Fruit fly (Drosophila melanogaster): Measurements from ENCODE around the gene tHMG2.

tHMG2 gene

dm6 chr3R:22515384-22515783 is 22.6 kb downstream of the tHMG2 start:
- TF ChIP-seq Sin3A (optimal IDR thresholded peaks at IDR 0.05) (no peak), Myc (optimal IDR thresholded peaks at IDR 0.05) (no peak), psq (optimal IDR thresholded peaks at IDR 0.05) (no peak), insv (optimal IDR thresholded peaks at IDR 0.05) (no peak), ttk (optimal IDR thresholded peaks at IDR 0.05) (no peak), h (optimal IDR thresholded peaks at IDR 0.05) (no peak)

DNA sequence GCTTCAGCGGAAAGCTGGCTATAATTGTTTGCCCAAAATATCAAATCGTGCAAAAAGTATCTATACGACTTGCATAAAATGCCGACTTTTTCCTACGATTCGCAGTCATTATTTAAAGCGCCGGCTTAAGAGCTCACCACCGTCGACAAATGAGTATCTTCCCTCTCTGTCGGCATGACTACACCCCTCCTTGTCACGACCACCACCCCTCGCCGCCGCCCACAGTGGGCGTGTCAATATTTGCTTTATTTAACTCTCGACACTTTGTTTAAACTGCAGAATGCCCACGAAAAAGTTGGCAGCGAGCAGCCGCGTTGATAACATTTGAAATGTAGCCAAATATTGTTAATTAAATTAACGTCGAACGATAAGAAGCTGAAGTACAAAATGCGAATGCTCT is 25.5 kb downstream of the tHMG2 start:
- TF ChIP-seq psq (optimal IDR thresholded peaks at IDR 0.05): no peak
- no peak for TF ChIP-seq Myc (optimal IDR thresholded peaks at IDR 0.05)
- no peak for TF ChIP-seq h (optimal IDR thresholded peaks at IDR 0.05)
- TF ChIP-seq Sin3A (optimal IDR thresholded peaks at IDR 0.05): no peak

dm6 chr3R:22518760-22519159 is 26.0 kb downstream of the tHMG2 start:
- TF ChIP-seq Myc (optimal IDR thresholded peaks at IDR 0.05): no peak
- no peak for TF ChIP-seq psq (optimal IDR thresholded peaks at IDR 0.05)
- TF ChIP-seq h (optimal IDR thresholded peaks at IDR 0.05): no peak
- TF ChIP-seq Sin3A (optimal IDR thresholded peaks at IDR 0.05): no peak
- TF ChIP-seq ttk (optimal IDR thresholded peaks at IDR 0.05): no peak
- TF ChIP-seq insv (optimal IDR thresholded peaks at IDR 0.05): no peak

DNA sequence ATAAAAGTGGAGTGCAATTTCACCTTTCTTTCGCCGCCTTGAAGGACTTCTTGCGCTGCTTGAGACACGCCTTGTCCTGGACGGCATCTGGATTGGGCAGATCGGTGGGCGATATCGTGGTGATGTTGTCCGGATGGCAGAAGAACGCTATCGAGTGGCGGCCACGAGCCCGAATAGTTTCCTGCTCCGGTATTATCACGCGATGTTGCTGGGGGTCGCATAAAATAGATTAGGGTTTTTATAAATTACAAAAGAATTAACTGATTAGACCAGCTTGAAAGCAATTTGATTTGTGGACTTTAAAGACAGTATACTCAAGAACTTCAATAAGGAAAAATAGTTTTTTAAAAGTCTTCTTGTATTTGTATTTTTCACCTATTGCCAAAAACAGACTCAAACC is 27.7 kb downstream of the tHMG2 start:
- TF ChIP-seq insv (optimal IDR thresholded peaks at IDR 0.05): no peak
- TF ChIP-seq psq (optimal IDR thresholded peaks at IDR 0.05): no peak
- no peak for TF ChIP-seq Myc (optimal IDR thresholded peaks at IDR 0.05)
- TF ChIP-seq ttk (optimal IDR thresholded peaks at IDR 0.05): no peak
- no peak for TF ChIP-seq h (optimal IDR thresholded peaks at IDR 0.05)
- TF ChIP-seq Sin3A (optimal IDR thresholded peaks at IDR 0.05): no peak

DNA sequence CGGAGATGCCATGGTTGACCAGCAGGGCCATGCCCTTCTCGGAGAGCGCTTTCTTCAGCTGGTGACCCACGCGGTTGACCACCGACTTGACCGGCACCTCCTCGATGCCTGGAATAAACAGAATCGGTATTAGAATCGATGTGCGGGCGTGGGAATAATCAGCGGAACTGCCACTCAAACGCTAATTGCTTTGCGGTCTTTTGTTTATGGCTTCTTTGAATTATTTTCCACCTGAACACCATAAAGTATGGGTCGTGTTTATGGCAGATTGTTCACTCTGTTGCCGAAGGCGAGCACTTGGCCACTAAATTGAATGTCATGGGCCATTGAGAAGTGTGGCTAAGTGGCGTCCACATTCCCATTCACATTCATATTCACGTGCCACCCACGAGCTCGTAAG is 29.3 kb downstream of the tHMG2 start:
- TF ChIP-seq ttk (optimal IDR thresholded peaks at IDR 0.05) (no peak), h (optimal IDR thresholded peaks at IDR 0.05) (no peak), Sin3A (optimal IDR thresholded peaks at IDR 0.05) (no peak), Myc (optimal IDR thresholded peaks at IDR 0.05) (no peak), insv (optimal IDR thresholded peaks at IDR 0.05) (no peak), psq (optimal IDR thresholded peaks at IDR 0.05) (no peak)

- no peak for TF ChIP-seq ttk (optimal IDR thresholded peaks at IDR 0.05)
- TF ChIP-seq h (optimal IDR thresholded peaks at IDR 0.05): no peak
- no peak for TF ChIP-seq Myc (optimal IDR thresholded peaks at IDR 0.05)
- TF ChIP-seq insv (optimal IDR thresholded peaks at IDR 0.05): no peak
Observed at dm6 chr3R:22522859-22523258, 30.1 kb downstream of the tHMG2 start.

DNA sequence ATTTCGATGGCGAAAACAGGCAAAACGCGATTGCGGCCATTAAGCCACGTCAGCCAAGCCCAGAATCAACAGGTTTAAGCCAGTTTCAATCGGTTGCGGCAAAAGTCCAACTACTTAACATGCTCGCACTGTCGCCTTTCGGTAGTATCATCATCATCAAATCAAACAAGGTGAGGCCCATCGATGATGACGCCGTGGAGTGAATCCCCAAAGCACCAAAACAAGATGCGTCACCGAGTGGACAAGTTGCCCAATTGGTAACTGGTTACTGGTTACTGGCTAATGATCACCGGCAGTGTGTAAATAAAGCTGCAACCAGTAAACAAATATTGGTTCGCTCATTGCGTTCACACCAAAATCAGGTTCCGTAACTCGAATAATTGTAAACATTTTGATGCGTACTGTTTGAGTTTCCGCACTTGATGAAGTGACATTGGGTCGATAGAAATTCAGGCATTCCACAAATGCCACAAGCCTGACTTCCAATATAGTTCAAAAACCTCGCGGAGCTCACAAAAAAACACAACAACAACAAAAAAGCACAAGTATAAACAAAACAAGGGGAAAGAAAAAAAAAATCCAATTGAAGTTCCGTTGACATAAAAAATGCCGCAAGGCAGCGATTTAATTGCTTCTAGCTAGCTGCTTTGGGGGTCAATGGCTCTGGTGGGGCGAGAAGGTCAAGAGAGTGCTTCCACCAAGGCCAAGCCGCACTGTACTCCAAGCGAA is 31.8 kb downstream of the tHMG2 start:
- TF ChIP-seq Myc (optimal IDR thresholded peaks at IDR 0.05) (no peak), ttk (optimal IDR thresholded peaks at IDR 0.05) (no peak), insv (optimal IDR thresholded peaks at IDR 0.05) (no peak), Sin3A (optimal IDR thresholded peaks at IDR 0.05) (no peak), h (optimal IDR thresholded peaks at IDR 0.05) (no peak), psq (optimal IDR thresholded peaks at IDR 0.05) (no peak)

DNA sequence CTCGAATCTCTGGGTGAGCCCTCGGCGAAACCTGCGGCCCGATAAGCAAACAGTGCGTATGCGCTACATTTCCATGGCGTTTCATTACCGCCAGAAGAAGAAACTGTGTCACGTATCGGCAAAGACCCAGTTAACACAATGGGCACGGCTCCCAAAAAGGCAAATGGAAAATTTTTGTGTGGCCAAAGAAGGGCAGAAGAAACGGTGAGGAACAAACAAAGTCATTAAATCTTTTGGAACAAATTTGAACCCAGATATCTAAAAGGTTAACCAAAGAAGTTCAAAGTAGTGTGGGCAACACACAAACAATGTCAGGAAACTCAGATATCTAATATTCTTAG is 32.3 kb downstream of the tHMG2 start:
- no peak for TF ChIP-seq Sin3A (optimal IDR thresholded peaks at IDR 0.05)
- TF ChIP-seq psq (optimal IDR thresholded peaks at IDR 0.05): no peak
- TF ChIP-seq h (optimal IDR thresholded peaks at IDR 0.05): no peak

DNA sequence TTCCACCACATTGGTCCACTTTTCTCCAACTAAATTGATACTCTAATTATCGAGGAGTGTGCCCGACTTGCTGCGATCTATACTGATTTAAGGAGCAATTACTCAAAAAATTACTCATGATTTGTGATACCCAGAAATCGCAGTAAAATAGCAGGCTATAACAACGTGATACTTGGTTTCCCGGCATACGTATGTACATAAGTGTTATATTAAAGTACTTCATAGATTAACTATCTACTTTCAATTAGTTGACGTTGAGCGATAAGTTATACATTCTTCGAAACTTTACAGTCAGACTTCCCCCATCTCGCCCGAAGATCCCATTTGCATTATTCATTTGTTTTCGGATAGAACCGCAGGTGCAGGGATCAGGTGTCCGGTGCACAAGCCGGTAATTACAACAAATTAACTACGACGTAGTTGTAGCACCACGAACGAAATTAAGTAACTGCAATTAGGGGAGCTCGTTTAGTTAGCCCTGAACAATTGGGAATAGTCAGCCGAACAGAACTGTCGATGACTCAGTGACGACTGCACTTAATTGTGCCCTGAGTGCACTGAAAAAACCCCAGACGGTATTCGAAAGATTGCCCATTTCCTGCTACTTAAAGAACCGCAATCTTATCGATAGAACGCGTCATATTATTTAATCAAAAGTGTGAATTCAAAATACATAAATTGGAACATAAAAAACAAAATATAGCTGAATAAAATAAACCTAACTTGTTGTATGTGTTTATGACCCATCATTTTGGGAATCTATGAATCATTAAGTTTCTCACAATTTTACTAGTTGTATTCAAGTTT is 33.0 kb downstream of the tHMG2 start:
- TF ChIP-seq psq (optimal IDR thresholded peaks at IDR 0.05): no peak
- TF ChIP-seq Myc (optimal IDR thresholded peaks at IDR 0.05): no peak
- no peak for TF ChIP-seq ttk (optimal IDR thresholded peaks at IDR 0.05)
- no peak for TF ChIP-seq h (optimal IDR thresholded peaks at IDR 0.05)
- TF ChIP-seq insv (optimal IDR thresholded peaks at IDR 0.05): no peak
- TF ChIP-seq Sin3A (optimal IDR thresholded peaks at IDR 0.05): no peak

- TF ChIP-seq Sin3A (optimal IDR thresholded peaks at IDR 0.05): no peak
- no peak for TF ChIP-seq psq (optimal IDR thresholded peaks at IDR 0.05)
- no peak for TF ChIP-seq Myc (optimal IDR thresholded peaks at IDR 0.05)
- TF ChIP-seq insv (optimal IDR thresholded peaks at IDR 0.05): no peak
- no peak for TF ChIP-seq ttk (optimal IDR thresholded peaks at IDR 0.05)
- no peak for TF ChIP-seq h (optimal IDR thresholded peaks at IDR 0.05)
Observed at dm6 chr3R:22526353-22526907, 33.7 kb downstream of the tHMG2 start.

DNA sequence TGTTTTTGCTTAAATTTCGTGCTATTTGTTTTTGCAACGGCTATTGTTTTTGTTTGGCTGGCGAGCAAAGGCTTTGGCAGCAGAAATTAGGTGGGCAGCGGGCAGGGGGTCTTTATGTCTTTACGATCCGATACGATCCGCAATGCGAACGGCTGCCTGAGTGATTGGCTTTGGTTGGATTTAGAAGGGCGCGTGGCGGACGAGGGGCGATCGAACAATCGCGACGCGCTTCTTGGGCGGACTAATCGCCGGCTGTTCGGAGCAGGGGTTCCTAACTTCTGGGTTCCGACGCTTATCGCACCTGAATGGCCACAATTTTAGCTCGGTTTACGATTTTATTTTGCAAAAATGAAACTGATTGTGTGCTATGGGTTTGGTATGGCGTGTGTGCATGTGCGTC is 34.4 kb downstream of the tHMG2 start:
- TF ChIP-seq h (optimal IDR thresholded peaks at IDR 0.05) (no peak), Sin3A (optimal IDR thresholded peaks at IDR 0.05) (no peak), psq (optimal IDR thresholded peaks at IDR 0.05) (no peak)

- TF ChIP-seq h (optimal IDR thresholded peaks at IDR 0.05) (no peak), ttk (optimal IDR thresholded peaks at IDR 0.05) (no peak), psq (optimal IDR thresholded peaks at IDR 0.05) (no peak), Sin3A (optimal IDR thresholded peaks at IDR 0.05) (no peak)
Observed at dm6 chr3R:22527636-22528148, 34.9 kb downstream of the tHMG2 start.
